Worm (Caenorhabditis elegans): Measurements from ENCODE around the gene atp-2.
"Not testable (repeated sequence)": the region's sequence is repeated elsewhere in the genome, so short reads cannot be mapped to it uniquely, and the experiment has no call there.

Gene atp-2

DNA sequence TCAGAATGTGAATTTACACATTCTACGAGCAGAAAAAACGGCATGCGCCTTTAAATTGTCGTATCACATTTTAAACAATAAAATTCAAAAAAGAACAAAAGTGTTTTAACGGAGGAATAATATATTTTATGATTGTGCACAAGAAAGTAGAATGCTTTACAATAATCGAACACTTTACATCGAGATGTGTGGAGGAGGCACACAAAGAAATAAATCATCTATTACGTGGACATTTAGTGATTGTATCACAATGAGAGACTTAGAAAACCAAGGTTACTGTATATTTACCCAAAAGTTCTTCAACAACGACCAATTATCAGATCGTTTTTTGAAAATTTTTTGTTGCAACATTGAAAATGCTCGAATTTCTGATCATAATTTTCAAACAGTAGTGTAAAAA lies 17.9 kb upstream of the atp-2 start:
- TF ChIP-seq dmd-4 (tag; optimal IDR thresholded peaks at IDR 0.05) (no peak), lin-11 (tag; optimal IDR thresholded peaks at IDR 0.05) (no peak), nhr-21 (tag; optimal IDR thresholded peaks at IDR 0.05) (no peak), mdl-1 (tag; optimal IDR thresholded peaks at IDR 0.05) (no peak), nhr-77 (tag; optimal IDR thresholded peaks at IDR 0.05) (no peak), ztf-11 (tag; optimal IDR thresholded peaks at IDR 0.05) (no peak), nhr-10 (tag; optimal IDR thresholded peaks at IDR 0.05) (no peak), fos-1 (tag; optimal IDR thresholded peaks at IDR 0.05) (no peak), nhr-25 (tag; optimal IDR thresholded peaks at IDR 0.05) (no peak), nhr-129 (tag; optimal IDR thresholded peaks at IDR 0.05) (no peak), egl-27 (tag; optimal IDR thresholded peaks at IDR 0.05) (no peak), C34F6.9 (tag; optimal IDR thresholded peaks at IDR 0.05) (no peak), ztf-4 (tag; optimal IDR thresholded peaks at IDR 0.05) (no peak), sma-9 (GFP tag; optimal IDR thresholded peaks at IDR 0.05) (no peak), sma-9 (tag; optimal IDR thresholded peaks at IDR 0.05) (no peak), ceh-16 (tag; optimal IDR thresholded peaks at IDR 0.05) (no peak), F13H6.1 (tag; optimal IDR thresholded peaks at IDR 0.05) (no peak)

DNA sequence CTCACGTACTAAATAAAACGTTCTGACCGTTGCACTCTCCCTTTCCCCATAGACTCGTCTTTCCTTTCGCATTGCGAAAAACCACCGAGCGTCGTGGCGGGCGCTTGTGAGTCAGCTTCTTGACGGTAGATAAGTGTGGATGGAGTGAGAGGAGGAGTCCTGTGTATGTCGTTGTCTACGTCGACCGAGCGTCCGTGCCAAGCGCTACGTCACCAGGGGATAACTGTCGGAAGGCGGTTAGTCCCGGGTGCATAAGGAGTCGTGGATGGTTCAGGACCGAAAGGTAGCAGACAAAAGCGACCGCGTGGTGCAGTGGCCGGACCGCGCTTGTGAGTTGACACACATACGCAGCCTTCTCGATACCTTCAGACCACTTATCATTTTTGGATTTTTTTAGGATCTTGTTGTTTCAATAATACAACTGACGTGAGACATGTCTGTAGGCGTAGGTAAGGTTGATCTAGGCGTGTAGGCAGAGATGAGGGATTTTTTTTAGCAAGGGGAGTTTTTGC lies 17.0 kb upstream of the atp-2 start:
- TF ChIP-seq fos-1 (tag; optimal IDR thresholded peaks at IDR 0.05) (peak; percentile 63), nhr-21 (tag; optimal IDR thresholded peaks at IDR 0.05) (peak; percentile 65), crh-2 (tag; optimal IDR thresholded peaks at IDR 0.05) (peak; percentile 18), unc-55 (GFP tag; optimal IDR thresholded peaks at IDR 0.05) (peak; percentile 10), lsy-2 (tag; optimal IDR thresholded peaks at IDR 0.05) (peak in 1 of 2 experiments; percentile 58), nhr-129 (tag; optimal IDR thresholded peaks at IDR 0.05) (peak; percentile 37), egl-27 (tag; optimal IDR thresholded peaks at IDR 0.05) (peak; percentile 7), lin-13 (GFP tag; optimal IDR thresholded peaks at IDR 0.05) (peak; percentile 25), sma-9 (GFP tag; optimal IDR thresholded peaks at IDR 0.05) (peak; percentile 52), F13H6.1 (tag; optimal IDR thresholded peaks at IDR 0.05) (peak; percentile 58), gmeb-1 (tag; optimal IDR thresholded peaks at IDR 0.05) (peak; percentile 21)
- not testable (repeated sequence) for TF ChIP-seq sma-9 (tag; optimal IDR thresholded peaks at IDR 0.05)

DNA sequence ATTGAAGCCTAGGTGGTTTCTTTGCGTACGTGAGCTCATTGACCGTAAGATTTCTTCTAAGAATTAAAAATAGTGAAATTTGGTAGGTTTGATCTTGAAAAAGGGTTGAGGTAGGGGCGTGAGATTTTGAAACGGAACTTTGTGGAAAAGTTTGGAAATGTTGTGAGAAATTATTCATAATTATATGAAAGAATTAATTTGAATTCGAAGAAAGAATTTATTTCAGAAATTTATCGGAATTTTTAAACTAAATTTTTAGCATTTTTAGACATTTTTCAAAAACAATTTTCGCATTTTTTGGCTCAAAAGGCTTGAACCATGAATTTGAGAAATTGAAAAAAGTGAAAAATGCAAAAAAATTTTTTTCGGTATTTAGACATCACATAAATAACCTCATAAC lies 14.1 kb upstream of the atp-2 start:
- TF ChIP-seq fos-1 (tag; optimal IDR thresholded peaks at IDR 0.05) (no peak), mab-5 (tag; optimal IDR thresholded peaks at IDR 0.05) (no peak), mbf-1 (tag; optimal IDR thresholded peaks at IDR 0.05) (no peak), nhr-25 (tag; optimal IDR thresholded peaks at IDR 0.05) (no peak)

DNA sequence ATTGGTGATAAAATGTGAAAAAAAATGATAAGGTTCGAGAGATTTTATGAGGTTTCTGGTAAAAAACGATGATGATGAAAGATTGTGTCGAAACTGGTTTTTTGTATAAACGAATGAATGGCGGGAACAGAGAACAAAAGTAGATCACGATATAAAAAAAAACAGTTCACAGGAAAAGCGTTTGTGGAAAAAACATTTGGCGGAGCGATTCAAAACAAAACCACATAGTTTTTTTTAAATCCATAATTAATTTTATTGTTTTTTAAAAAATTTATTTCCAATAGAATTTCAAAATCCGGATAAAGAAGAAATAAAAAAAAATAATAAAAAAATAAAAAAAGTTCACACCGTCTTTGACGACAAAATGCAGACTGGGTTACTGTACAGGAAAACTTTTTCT lies 12.8 kb upstream of the atp-2 start, which contains the start of gene ZC155.4:
ZC155.4 (minus strand) TSS at position 101 of the 400 bp plus-strand sequence.
- TF ChIP-seq skn-1 (tag; optimal IDR thresholded peaks at IDR 0.05) (no peak), mab-5 (tag; optimal IDR thresholded peaks at IDR 0.05) (no peak), blmp-1 (tag; optimal IDR thresholded peaks at IDR 0.05; ENCODE audit: insufficient read depth) (no peak), sma-9 (GFP tag; optimal IDR thresholded peaks at IDR 0.05) (no peak), sma-9 (tag; optimal IDR thresholded peaks at IDR 0.05) (no peak), lin-11 (tag; optimal IDR thresholded peaks at IDR 0.05) (no peak), nhr-6 (tag; optimal IDR thresholded peaks at IDR 0.05) (no peak), nhr-237 (tag; optimal IDR thresholded peaks at IDR 0.05) (no peak), ztf-11 (tag; optimal IDR thresholded peaks at IDR 0.05) (no peak), mbf-1 (tag; optimal IDR thresholded peaks at IDR 0.05) (no peak), nhr-21 (tag; optimal IDR thresholded peaks at IDR 0.05) (no peak), ama-1 (optimal IDR thresholded peaks at IDR 0.05) (no peak), nhr-12 (tag; optimal IDR thresholded peaks at IDR 0.05) (no peak), ZK546.5 (tag; optimal IDR thresholded peaks at IDR 0.05) (no peak), mdl-1 (tag; optimal IDR thresholded peaks at IDR 0.05) (no peak), nhr-10 (tag; optimal IDR thresholded peaks at IDR 0.05) (no peak), Y55F3AM.14 (GFP tag; optimal IDR thresholded peaks at IDR 0.05) (no peak)

DNA sequence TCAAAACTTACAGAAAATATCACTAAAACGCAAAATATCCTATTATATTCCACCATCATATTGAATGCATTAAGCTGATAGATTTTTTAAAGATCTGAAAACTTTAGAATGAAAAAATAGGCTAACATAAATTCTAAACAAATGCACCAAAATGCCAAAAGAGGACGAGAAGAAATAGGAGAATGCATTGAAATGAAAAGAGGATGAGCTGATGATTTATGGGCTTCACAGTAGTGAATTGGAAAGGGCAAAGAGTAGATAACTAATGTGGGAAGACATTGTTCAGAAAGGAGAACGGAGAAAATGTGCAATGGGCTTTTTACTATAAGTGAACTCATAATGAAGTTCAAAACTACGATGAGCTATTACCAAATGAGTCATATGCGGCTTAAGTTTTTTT lies 10.7 kb upstream of the atp-2 start, which contains the start of gene cutl-19:
cutl-19 (minus strand) TSS at position 101 of the 400 bp plus-strand sequence.
- TF ChIP-seq alr-1 (tag; optimal IDR thresholded peaks at IDR 0.05) (no peak), nhr-12 (tag; optimal IDR thresholded peaks at IDR 0.05) (no peak), elt-3 (tag; optimal IDR thresholded peaks at IDR 0.05) (no peak), snpc-4 (tag; optimal IDR thresholded peaks at IDR 0.05) (no peak), nhr-77 (tag; optimal IDR thresholded peaks at IDR 0.05) (no peak), nhr-10 (tag; optimal IDR thresholded peaks at IDR 0.05) (no peak), ZK546.5 (tag; optimal IDR thresholded peaks at IDR 0.05) (no peak), Y55F3AM.14 (GFP tag; optimal IDR thresholded peaks at IDR 0.05) (no peak), R02D3.7 (tag; optimal IDR thresholded peaks at IDR 0.05) (no peak), gmeb-1 (tag; optimal IDR thresholded peaks at IDR 0.05) (no peak), F13H6.1 (tag; optimal IDR thresholded peaks at IDR 0.05) (no peak), lsy-2 (tag; optimal IDR thresholded peaks at IDR 0.05) (no peak), nhr-237 (tag; optimal IDR thresholded peaks at IDR 0.05) (no peak), fos-1 (tag; optimal IDR thresholded peaks at IDR 0.05) (no peak), ama-1 (optimal IDR thresholded peaks at IDR 0.05) (no peak), nhr-23 (tag; optimal IDR thresholded peaks at IDR 0.05) (no peak), sem-4 (tag; optimal IDR thresholded peaks at IDR 0.05) (no peak), unc-39 (tag; optimal IDR thresholded peaks at IDR 0.05) (no peak)

Data from whole organism, L2 larva.